Fruit fly (Drosophila melanogaster): ENCODE data around the gene Flacc.

The Flacc gene

dm6 chrX:18938127-18938939 is 44.9 kb upstream of the Flacc start (continued):
- TF ChIP-seq nerfin-2 (GFP tag; IDR thresholded peaks at IDR 0.05; ENCODE audit: partially characterized antibody) (no peak), CG10267 (tag; optimal IDR thresholded peaks at IDR 0.05) (peak; percentile 49), slou (GFP tag; optimal IDR thresholded peaks at IDR 0.05) (no peak), fd102C (GFP tag; optimal IDR thresholded peaks at IDR 0.05) (no peak), CG17186 (GFP tag; optimal IDR thresholded peaks at IDR 0.05) (no peak), pros (GFP tag; optimal IDR thresholded peaks at IDR 0.05) (no peak), CG31365 (tag; optimal IDR thresholded peaks at IDR 0.05) (no peak), slbo (GFP tag; IDR thresholded peaks at IDR 0.05) (peak; percentile 74), CG9797 (GFP tag; optimal IDR thresholded peaks at IDR 0.05) (no peak), cato (GFP tag; optimal IDR thresholded peaks at IDR 0.05; ENCODE audit: borderline replicate concordance) (no peak), tio (GFP tag; optimal IDR thresholded peaks at IDR 0.05) (peak; percentile 57), CG10543 (GFP tag; optimal IDR thresholded peaks at IDR 0.05) (peak; percentile 2), p53 (GFP tag; optimal IDR thresholded peaks at IDR 0.05) (no peak), unpg (GFP tag; optimal IDR thresholded peaks at IDR 0.05) (peak; percentile 80), CG16779 (GFP tag; IDR thresholded peaks at IDR 0.05) (no peak), vnd (GFP tag; IDR thresholded peaks at IDR 0.05; ENCODE audit: partially characterized antibody) (no peak), Oaz (GFP tag; IDR thresholded peaks at IDR 0.05) (no peak), Neu2 (GFP tag; optimal IDR thresholded peaks at IDR 0.05; ENCODE audit: borderline replicate concordance) (no peak), Scr (GFP tag; IDR thresholded peaks at IDR 0.05; ENCODE audit: partially characterized antibody) (no peak), CG10654 (GFP tag; optimal IDR thresholded peaks at IDR 0.05) (no peak), kah (GFP tag; optimal IDR thresholded peaks at IDR 0.05) (no peak), mirr (GFP tag; optimal IDR thresholded peaks at IDR 0.05) (no peak)

- TF ChIP-seq Atf-2 (GFP tag; optimal IDR thresholded peaks at IDR 0.05), result no peak
- TF ChIP-seq Med (GFP tag), result peak; percentile 63
- no peak for TF ChIP-seq CG13287 (GFP tag; IDR thresholded peaks at IDR 0.05; ENCODE audit: partially characterized antibody)
- peak; percentile 60 for TF ChIP-seq CTCF (GFP tag; optimal IDR thresholded peaks at IDR 0.05)
Measured at dm6 chrX:18936606-18937005, 43.2 kb upstream of the Flacc start.

- peak; percentile 7 for TF ChIP-seq sd (tag; optimal IDR thresholded peaks at IDR 0.05)
- TF ChIP-seq CG10543 (GFP tag; optimal IDR thresholded peaks at IDR 0.05), result no peak
- TF ChIP-seq CG1647 (GFP tag; optimal IDR thresholded peaks at IDR 0.05), result no peak
- 0 out of 3 replicates have a peak, but pooled peaks have one; percentile 8 for TF ChIP-seq ci (GFP tag; IDR thresholded peaks at IDR 0.05)
- TF ChIP-seq CG1233 (GFP tag; optimal IDR thresholded peaks at IDR 0.05), result no peak
- TF ChIP-seq Hr39 (optimal IDR thresholded peaks at IDR 0.05), result peak; percentile 60
- TF ChIP-seq chinmo (GFP tag; IDR thresholded peaks at IDR 0.05; ENCODE audit: partially characterized antibody), result no peak
- TF ChIP-seq CTCF (GFP tag; optimal IDR thresholded peaks at IDR 0.05), result peak; percentile 68
- TF ChIP-seq CG16779 (GFP tag; IDR thresholded peaks at IDR 0.05), result 0 out of 2 replicates have a peak, but pooled peaks have one; percentile 13
- peak; percentile 11 for TF ChIP-seq CG10979 (tag; optimal IDR thresholded peaks at IDR 0.05)
- TF ChIP-seq C15 (GFP tag; IDR thresholded peaks at IDR 0.05), result no peak
- no peak for TF ChIP-seq CG17361 (GFP tag; IDR thresholded peaks at IDR 0.05)
- TF ChIP-seq fd64A (GFP tag; optimal IDR thresholded peaks at IDR 0.05), result no peak
- TF ChIP-seq crol (GFP tag; IDR thresholded peaks at IDR 0.05), result peak; percentile 40
- TF ChIP-seq gsb-n (tag; optimal IDR thresholded peaks at IDR 0.05), result no peak
Measured at dm6 chrX:18934859-18935258, 41.4 kb upstream of the Flacc start.
